Worm (Caenorhabditis elegans) whole organism, late embryonic: ENCODE measurements around the gene tkr-3.
"Not testable (repeated sequence)": the region's sequence is repeated elsewhere in the genome, so short reads cannot be mapped to it uniquely, and the experiment has no call there.

Experiments
- C38D4.7 ChIP-seq: fragments of 200-800 bp; sonication (Bioruptor generic); optimal IDR thresholded peaks from 2 replicates; lab custom pipeline; 2018; ENCODE audit warnings: mild to moderate bottlenecking, missing genetic modification characterization, moderate library complexity, missing compliant biosample characterization
- K02D7.2 ChIP-seq: sonication (generic microtip); optimal IDR thresholded peaks from 2 replicates; lab custom pipeline; 2017; ENCODE audit warnings: mild to moderate bottlenecking, missing genetic modification characterization, missing compliant biosample characterization
- T23F11.4 ChIP-seq: fragments of 200-800 bp; sonication (Bioruptor generic); optimal IDR thresholded peaks from 2 replicates; lab custom pipeline; 2018; ENCODE audit warnings: mild to moderate bottlenecking, missing genetic modification characterization, missing compliant biosample characterization
- Y22D7AL.16 ChIP-seq: sonication (generic microtip); optimal IDR thresholded peaks from 2 replicates; lab custom pipeline; 2016; ENCODE audit warnings: missing genetic modification characterization, missing compliant biosample characterization
- ahr-1 ChIP-seq: sonication (generic microtip); optimal IDR thresholded peaks from 2 replicates; lab custom pipeline; 2016; ENCODE audit warnings: missing genetic modification characterization, missing compliant biosample characterization
- ceh-18 ChIP-seq: sonication (generic microtip); optimal IDR thresholded peaks from 2 replicates; lab custom pipeline; 2016; ENCODE audit warnings: missing genetic modification characterization, missing compliant biosample characterization
- ceh-19 ChIP-seq: fragments of 200-800 bp; sonication (Bioruptor generic); optimal IDR thresholded peaks from 2 replicates; lab custom pipeline; 2018; ENCODE audit warnings: mild to moderate bottlenecking, missing genetic modification characterization, missing compliant biosample characterization
- ceh-2 ChIP-seq: sonication (generic microtip); optimal IDR thresholded peaks from 2 replicates; lab custom pipeline; 2016; ENCODE audit warnings: missing genotype, missing genetic modification characterization, missing compliant biosample characterization
- ceh-22 ChIP-seq: sonication (generic microtip); optimal IDR thresholded peaks from 2 replicates; lab custom pipeline; 2017; ENCODE audit warnings: missing biosample characterization, missing genetic modification characterization
- ceh-30 ChIP-seq: fragments of 150-350 bp; optimal IDR thresholded peaks from 2 replicates; lab custom pipeline; 2014; ENCODE audit warnings: missing biosample characterization, missing genetic modification characterization
- ceh-31 ChIP-seq: sonication (generic microtip); optimal IDR thresholded peaks from 2 replicates; lab custom pipeline; 2016; ENCODE audit warnings: missing genetic modification characterization, missing compliant biosample characterization
- ceh-34 ChIP-seq: sonication (generic microtip); optimal IDR thresholded peaks from 2 replicates; lab custom pipeline; 2016; ENCODE audit warnings: mild to moderate bottlenecking, missing genetic modification characterization, missing compliant biosample characterization
- ceh-45 ChIP-seq: fragments of 200-800 bp; sonication (Bioruptor generic); IDR thresholded peaks from 2 replicates; pipeline ENCODE4 v1.3.6; 2022; ENCODE audit warnings: missing genetic modification reagents, missing genetic modification characterization, missing compliant biosample characterization
- ceh-48 ChIP-seq: sonication (generic microtip); optimal IDR thresholded peaks from 2 replicates; lab custom pipeline; 2016; ENCODE audit warnings: missing genetic modification characterization, inconsistent platforms, missing compliant biosample characterization
- dve-1 ChIP-seq: sonication (generic microtip); optimal IDR thresholded peaks from 2 replicates; lab custom pipeline; 2017; ENCODE audit warnings: antibody characterized with exemption, mild to moderate bottlenecking, missing genetic modification characterization, missing compliant biosample characterization
- elt-2 ChIP-seq: sonication (generic microtip); optimal IDR thresholded peaks from 2 replicates; lab custom pipeline; 2016; ENCODE audit warnings: missing genetic modification reagents, missing genetic modification characterization, missing compliant biosample characterization
- fkh-10 ChIP-seq: fragments of 150-350 bp; optimal IDR thresholded peaks from 2 replicates; lab custom pipeline; 2014; ENCODE audit warnings: missing biosample characterization, missing genetic modification reagents, missing genetic modification characterization
- gmeb-2 ChIP-seq: sonication (generic microtip); optimal IDR thresholded peaks from 2 replicates; lab custom pipeline; 2016; ENCODE audit warnings: missing genetic modification characterization, inconsistent platforms, missing compliant biosample characterization
- hlh-8 ChIP-seq: sonication (generic microtip); optimal IDR thresholded peaks from 2 replicates; lab custom pipeline; 2016; ENCODE audit warnings: missing genotype, missing genetic modification characterization, missing compliant biosample characterization
- lim-6 ChIP-seq: sonication (generic microtip); optimal IDR thresholded peaks from 2 replicates; lab custom pipeline; 2016; ENCODE audit warnings: missing genetic modification characterization, missing compliant biosample characterization
- madf-2 ChIP-seq: sonication (generic microtip); optimal IDR thresholded peaks from 2 replicates; lab custom pipeline; 2017; ENCODE audit warnings: missing genetic modification characterization, missing compliant biosample characterization
- mec-3 ChIP-seq: sonication (generic microtip); optimal IDR thresholded peaks from 2 replicates; lab custom pipeline; 2016; ENCODE audit warnings: borderline replicate concordance, missing genetic modification characterization, missing compliant biosample characterization
- nfya-1 ChIP-seq: sonication (generic microtip); optimal IDR thresholded peaks from 2 replicates; lab custom pipeline; 2017; ENCODE audit warnings: missing genetic modification characterization, mild to moderate bottlenecking, missing compliant biosample characterization, antibody characterized with exemption, moderate library complexity
- nhr-232 ChIP-seq: sonication (generic microtip); optimal IDR thresholded peaks from 2 replicates; lab custom pipeline; 2016; ENCODE audit warnings: missing genetic modification characterization, missing compliant biosample characterization
- odd-2 ChIP-seq: sonication (generic microtip); optimal IDR thresholded peaks from 2 replicates; lab custom pipeline; 2017; ENCODE audit warnings: antibody characterized with exemption, mild to moderate bottlenecking, missing genetic modification characterization, missing compliant biosample characterization
- pat-9 ChIP-seq: fragments of 200-800 bp; sonication (Bioruptor generic); optimal IDR thresholded peaks from 2 replicates; lab custom pipeline; 2018; ENCODE audit warnings: mild to moderate bottlenecking, missing genetic modification characterization, moderate library complexity, missing compliant biosample characterization
- pax-1 ChIP-seq: fragments of 150-350 bp; optimal IDR thresholded peaks from 2 replicates; lab custom pipeline; 2014; ENCODE audit warnings: missing biosample characterization, missing genetic modification characterization
- pha-4 ChIP-seq: fragments of 150-350 bp; optimal IDR thresholded peaks from 2 replicates; lab custom pipeline; 2018; ENCODE audit warnings: missing biosample characterization, missing genetic modification reagents, missing genetic modification characterization
- ref-2 ChIP-seq: sonication (generic microtip); optimal IDR thresholded peaks from 2 replicates; lab custom pipeline; 2016; ENCODE audit warnings: missing genetic modification characterization, missing compliant biosample characterization
- rnt-1 ChIP-seq: sonication (generic microtip); optimal IDR thresholded peaks from 2 replicates; lab custom pipeline; 2016; ENCODE audit warnings: missing genetic modification characterization, missing compliant biosample characterization
- sox-2 ChIP-seq: fragments of 200-800 bp; sonication (Bioruptor generic); IDR thresholded peaks from 2 replicates; pipeline ENCODE4 v1.3.6; 2022; ENCODE audit warnings: missing genetic modification reagents, missing genetic modification characterization, missing compliant biosample characterization
- syd-9 ChIP-seq: sonication (generic microtip); optimal IDR thresholded peaks from 2 replicates; lab custom pipeline; 2016; ENCODE audit warnings: mild to moderate bottlenecking, missing genetic modification characterization, moderate library complexity, missing compliant biosample characterization
- tbx-2 ChIP-seq: sonication (generic microtip); optimal IDR thresholded peaks from 2 replicates; lab custom pipeline; 2016; ENCODE audit warnings: missing genetic modification characterization, missing compliant biosample characterization
- ttx-3 ChIP-seq: sonication (generic microtip); optimal IDR thresholded peaks from 2 replicates; lab custom pipeline; 2016; ENCODE audit warnings: missing genetic modification reagents, missing genetic modification characterization, missing compliant biosample characterization
- unc-55 ChIP-seq: sonication (generic microtip); optimal IDR thresholded peaks from 2 replicates; lab custom pipeline; 2017; ENCODE audit warnings: missing biosample characterization, missing genetic modification reagents, missing genetic modification characterization
- ztf-16 ChIP-seq: sonication (generic microtip); optimal IDR thresholded peaks from 2 replicates; lab custom pipeline; 2017; ENCODE audit warnings: missing genetic modification characterization, missing compliant biosample characterization

The tkr-3 gene

DNA sequence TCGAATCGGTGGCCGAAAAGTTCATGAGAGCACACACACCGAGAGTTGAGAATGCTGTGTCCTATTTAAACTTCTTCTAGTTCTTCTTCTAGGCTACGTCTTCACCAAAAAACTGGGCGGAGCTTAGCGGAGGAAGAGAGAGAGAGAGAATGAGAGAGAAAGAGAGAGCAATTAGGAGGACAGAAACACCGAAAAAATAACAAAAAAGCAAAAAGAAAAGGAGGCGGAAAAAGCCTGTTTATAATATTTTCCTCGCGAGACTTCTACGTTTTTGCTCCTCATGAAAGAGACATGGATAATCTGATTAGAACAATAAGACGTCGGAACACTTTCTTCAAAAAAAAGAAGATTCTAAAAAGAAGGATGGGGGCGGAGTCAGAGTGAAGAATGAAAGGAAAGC is at the start of gene tkr-3:
TSS of gene tkr-3 (minus strand) at position 101 of the 400 bp plus-strand sequence.
- no peak for TF ChIP-seq ttx-3 (tag; lab: Kevin White, UChicago)

DNA sequence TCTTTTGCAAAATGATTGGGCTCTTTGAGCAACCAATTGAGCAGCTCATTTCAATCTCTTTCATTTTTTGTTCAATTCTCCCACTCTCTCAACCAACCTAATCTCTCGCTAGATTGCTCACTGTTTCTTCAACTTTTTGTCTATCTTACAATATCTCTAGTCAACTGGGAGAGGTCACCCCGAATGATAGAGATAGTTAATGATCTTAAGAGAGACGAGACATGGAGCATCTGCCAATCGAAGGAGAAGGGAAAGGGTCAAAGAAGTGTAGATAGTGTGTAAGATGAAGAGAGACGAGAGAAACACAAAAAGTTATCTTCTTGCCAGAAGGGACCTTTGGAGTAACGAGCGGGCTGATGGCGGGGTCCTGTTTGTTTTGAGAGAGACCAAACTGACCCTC is 47.4 kb upstream of the tkr-3 start:
- TF ChIP-seq ceh-2 (no peak), pat-9 (no peak), elt-2 (tag; lab: Kevin White, UChicago) (peak; percentile 14), gmeb-2 (tag; lab: Kevin White, UChicago) (no peak), ceh-18 (tag; lab: Kevin White, UChicago) (peak; percentile 50), ceh-22 (tag; lab: Kevin White, UChicago) (peak; percentile 7), madf-2 (no peak), syd-9 (no peak), ceh-34 (no peak), ceh-31 (no peak), odd-2 (no peak), fkh-10 (GFP tag; lab: Kevin White, UChicago) (no peak), ref-2 (tag; lab: Kevin White, UChicago) (peak; percentile 16), lim-6 (tag; lab: Kevin White, UChicago) (no peak), ceh-45 (GFP tag; lab: Robert Waterston, UW) (no peak), nfya-1 (tag; lab: Kevin White, UChicago) (peak; percentile 74), ceh-19 (GFP tag; lab: Kevin White, UChicago) (no peak), pax-1 (tag; lab: Kevin White, UChicago) (no peak), nhr-232 (tag; lab: Kevin White, UChicago) (no peak), dve-1 (tag; lab: Kevin White, UChicago) (no peak), ceh-30 (tag; lab: Kevin White, UChicago) (no peak), K02D7.2 (tag; lab: Kevin White, UChicago) (no peak), unc-55 (GFP tag; lab: Kevin White, UChicago) (peak; percentile 58), tbx-2 (peak; percentile 12)

- TF ChIP-seq ztf-16 (tag; lab: Kevin White, UChicago) (no peak), Y22D7AL.16 (no peak), pha-4 (tag; lab: Kevin White, UChicago) (no peak)
These were observed 44.1 kb upstream of the tkr-3 start, which contains the start of gene ptp-5.1 for ce11 chrIV:5166030-5166429. TSS of gene ptp-5.1 (plus strand) at chrIV:5166330.

- TF ChIP-seq ceh-48, rnt-1, mec-3 (tag; lab: Kevin White, UChicago): not testable (repeated sequence)
These were observed 43.7 kb upstream of the tkr-3 start, which contains the start of gene nspd-6 for ce11 chrIV:5165626-5166025. TSS of gene nspd-6 (minus strand) at chrIV:5165726.

- TF ChIP-seq C38D4.7 (GFP tag; lab: Kevin White, UChicago); ahr-1 (tag; lab: Kevin White, UChicago); madf-2: not testable (repeated sequence)
These were observed 41.0 kb upstream of the tkr-3 start, which contains the start of the genes nspd-3 and C24D10.2 for ce11 chrIV:5162941-5163340. TSS of gene nspd-3 (minus strand) at chrIV:5163041. TSS of gene C24D10.2 (plus strand) at chrIV:5163339.

DNA sequence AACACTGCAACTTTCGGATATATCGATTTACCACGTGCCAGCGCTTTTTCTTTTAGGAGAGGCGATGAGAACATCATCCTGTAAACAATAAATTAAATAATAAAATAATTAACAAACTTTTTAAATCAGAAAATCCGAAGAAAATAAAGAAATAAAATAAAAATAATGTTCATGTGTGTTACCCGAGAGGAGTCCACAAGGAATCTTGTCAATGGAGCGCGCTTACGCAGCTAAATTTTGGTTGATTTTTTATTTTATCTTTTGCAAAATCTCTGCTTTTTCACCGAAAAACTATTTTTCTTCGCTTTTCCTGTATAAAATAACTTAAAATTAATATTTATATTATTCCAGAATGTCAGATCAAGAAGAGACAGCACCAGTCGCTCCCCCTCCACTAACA is 38.3 kb upstream of the tkr-3 start, which contains the start of the genes C24D10.6 and C24D10.4:
TSS of gene C24D10.6 (minus strand) at position 78 of the 400 bp plus-strand sequence.
TSS of gene C24D10.4 (plus strand) at position 352 of the 400 bp plus-strand sequence.
- no peak for TF ChIP-seq pat-9
- no peak for TF ChIP-seq sox-2 (GFP tag; lab: Robert Waterston, UW)
- no peak for TF ChIP-seq Y22D7AL.16
- no peak for TF ChIP-seq hlh-8 (tag; lab: Kevin White, UChicago)
- TF ChIP-seq ceh-45 (GFP tag; lab: Robert Waterston, UW) = no peak
- no peak for TF ChIP-seq T23F11.4 (GFP tag; lab: Kevin White, UChicago)
- no peak for TF ChIP-seq ahr-1 (tag; lab: Kevin White, UChicago)
- TF ChIP-seq rnt-1 (tag; lab: Kevin White, UChicago) = no peak
- no peak for TF ChIP-seq pha-4 (tag; lab: Kevin White, UChicago)
- TF ChIP-seq dve-1 (tag; lab: Kevin White, UChicago) = no peak
- no peak for TF ChIP-seq ceh-18 (tag; lab: Kevin White, UChicago)
- TF ChIP-seq lim-6 (tag; lab: Kevin White, UChicago) = no peak
